Worm (Caenorhabditis elegans): Measurements from ENCODE around the gene srw-94.

ce11 chrIV:4789445-4789844 is 24.8 kb upstream of the srw-94 start, which contains the start of gene R11E3.1:
- TF ChIP-seq nhr-76 (tag; optimal IDR thresholded peaks at IDR 0.05) (no peak), unc-62 (GFP tag; optimal IDR thresholded peaks at IDR 0.05) (no peak), snpc-4 (tag; optimal IDR thresholded peaks at IDR 0.05) (no peak), ces-1 (GFP tag; optimal IDR thresholded peaks at IDR 0.05) (no peak), nhr-237 (tag; optimal IDR thresholded peaks at IDR 0.05) (no peak), nhr-2 (tag; optimal IDR thresholded peaks at IDR 0.05) (no peak), flh-1 (GFP tag; optimal IDR thresholded peaks at IDR 0.05) (no peak), nhr-28 (tag; optimal IDR thresholded peaks at IDR 0.05) (no peak), mab-5 (tag; optimal IDR thresholded peaks at IDR 0.05) (no peak), mls-2 (tag; optimal IDR thresholded peaks at IDR 0.05) (no peak), zip-8 (tag; optimal IDR thresholded peaks at IDR 0.05) (no peak), unc-39 (tag; optimal IDR thresholded peaks at IDR 0.05) (no peak)

Measured in whole organism, mixed stage, embryonic.